Fruit fly (Drosophila melanogaster): ENCODE data around the gene tw.

DNA sequence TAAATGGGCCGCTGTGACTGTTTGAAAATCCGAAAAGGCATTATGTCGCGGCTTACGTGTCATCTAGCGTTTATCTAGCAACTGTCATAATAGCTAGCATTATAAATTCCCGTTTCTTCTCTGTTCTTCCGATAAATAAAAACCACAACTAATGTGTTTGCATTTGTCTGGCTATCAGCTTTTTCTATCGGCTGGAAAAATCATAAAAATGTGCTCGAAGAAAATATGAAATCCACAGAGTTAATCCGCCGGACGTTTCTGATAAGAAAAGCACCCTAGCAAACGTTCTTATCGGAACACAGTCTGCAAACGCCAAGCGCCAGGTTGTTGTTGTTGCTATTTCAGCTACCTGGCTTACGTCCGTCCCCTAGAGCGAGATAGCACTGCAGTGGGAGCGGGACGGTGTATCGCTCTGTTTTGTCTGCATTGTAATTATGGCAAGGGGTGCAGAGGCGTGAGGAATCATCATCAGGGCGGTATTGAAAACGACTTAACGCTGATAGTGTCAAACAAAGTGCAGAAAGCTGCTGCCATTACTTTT lies 10.3 kb upstream of the tw start:
- TF ChIP-seq ttk (optimal IDR thresholded peaks at IDR 0.05) (no peak), Myc (optimal IDR thresholded peaks at IDR 0.05) (no peak), insv (optimal IDR thresholded peaks at IDR 0.05) (no peak), psq (optimal IDR thresholded peaks at IDR 0.05) (no peak), h (optimal IDR thresholded peaks at IDR 0.05) (no peak), Sin3A (optimal IDR thresholded peaks at IDR 0.05) (no peak)

Data from Kc167 (cell line).